Fruit fly (Drosophila melanogaster): ENCODE results near the gene CG33645.

CG33645 gene

dm6 chr2L:13548786-13549780 is 16.5 kb downstream of the CG33645 start, which contains the start of gene B4 (continued):
- TF ChIP-seq Drgx (GFP tag; IDR thresholded peaks at IDR 0.05) (peak; percentile 66), Gsc (GFP tag; IDR thresholded peaks at IDR 0.05) (no peak), CG4360 (GFP tag; IDR thresholded peaks at IDR 0.05) (peak; percentile 46; the same call in 1 of the 2 replicates), ftz-f1 (GFP tag; optimal IDR thresholded peaks at IDR 0.05) (peak; percentile 61), Dek (tag; optimal IDR thresholded peaks at IDR 0.05) (no peak), tio (GFP tag; optimal IDR thresholded peaks at IDR 0.05) (no peak), Hmr (GFP tag; optimal IDR thresholded peaks at IDR 0.05) (peak; percentile 65), CG12155 (GFP tag; optimal IDR thresholded peaks at IDR 0.05) (no peak), exex (tag; optimal IDR thresholded peaks at IDR 0.05) (peak; percentile 4), CG4730 (GFP tag; IDR thresholded peaks at IDR 0.05) (no peak), CG13424 (tag; optimal IDR thresholded peaks at IDR 0.05) (no peak), CG17829 (tag; optimal IDR thresholded peaks at IDR 0.05) (no peak), B-H2 (GFP tag; optimal IDR thresholded peaks at IDR 0.05) (peak; percentile 72), gem (tag; optimal IDR thresholded peaks at IDR 0.05) (no peak), crp (GFP tag; optimal IDR thresholded peaks at IDR 0.05) (peak in 1 of 2 experiments; percentile 72), CG8924 (tag; optimal IDR thresholded peaks at IDR 0.05) (peak; percentile 53), Gug (GFP tag; IDR thresholded peaks at IDR 0.05) (peak; percentile 27; the same call in 1 of the 4 replicates), slou (GFP tag; optimal IDR thresholded peaks at IDR 0.05) (peak; percentile 14), NFAT (GFP tag; IDR thresholded peaks at IDR 0.05) (peak; percentile 74; the same call in 1 of the 2 replicates), CG14014 (GFP tag; IDR thresholded peaks at IDR 0.05) (peak; percentile 37; the same call in 1 of the 2 replicates), Dad (GFP tag; optimal IDR thresholded peaks at IDR 0.05) (peak; percentile 42), CG8290 (GFP tag; optimal IDR thresholded peaks at IDR 0.05) (no peak), CG8290 (tag; optimal IDR thresholded peaks at IDR 0.05) (peak in 1 of 2 experiments; percentile 87), CG15011 (GFP tag; optimal IDR thresholded peaks at IDR 0.05) (no peak), CG12071 (GFP tag; optimal IDR thresholded peaks at IDR 0.05) (peak; percentile 72), CG9797 (GFP tag; optimal IDR thresholded peaks at IDR 0.05) (peak; percentile 68), fu2 (GFP tag; optimal IDR thresholded peaks at IDR 0.05) (no peak), cas (GFP tag; IDR thresholded peaks at IDR 0.05) (no peak), CG11247 (GFP tag; IDR thresholded peaks at IDR 0.05) (no peak), ase (GFP tag; IDR thresholded peaks at IDR 0.05) (no peak), twi (tag; optimal IDR thresholded peaks at IDR 0.05) (no peak), tap (tag; optimal IDR thresholded peaks at IDR 0.05) (peak; percentile 27), CG16815 (GFP tag; optimal IDR thresholded peaks at IDR 0.05) (no peak), dm (GFP tag; optimal IDR thresholded peaks at IDR 0.05) (peak; percentile 70), Ravus (GFP tag; IDR thresholded peaks at IDR 0.05) (no peak), Med (GFP tag) (peak; percentile 95), Side (GFP tag; optimal IDR thresholded peaks at IDR 0.05) (peak; percentile 66), insv (GFP tag; optimal IDR thresholded peaks at IDR 0.05) (no peak), CG6683 (GFP tag; optimal IDR thresholded peaks at IDR 0.05) (no peak), gsb-n (tag; optimal IDR thresholded peaks at IDR 0.05) (peak; percentile 6), Lpt (GFP tag; optimal IDR thresholded peaks at IDR 0.05) (no peak), odd (GFP tag; optimal IDR thresholded peaks at IDR 0.05) (peak; percentile 67), Sry-δ (GFP tag; optimal IDR thresholded peaks at IDR 0.05) (peak; percentile 20), usp (GFP tag; optimal IDR thresholded peaks at IDR 0.05) (no peak), Sox100B (GFP tag; optimal IDR thresholded peaks at IDR 0.05) (no peak), ci (GFP tag; IDR thresholded peaks at IDR 0.05) (peak; percentile 71; the same call in 2 of the 3 replicates), CG3838 (GFP tag; optimal IDR thresholded peaks at IDR 0.05) (peak; percentile 23), Rfx (GFP tag; IDR thresholded peaks at IDR 0.05) (peak; percentile 59; the same call in 1 of the 2 replicates), CG4617 (GFP tag; optimal IDR thresholded peaks at IDR 0.05; ENCODE audit: borderline replicate concordance) (no peak)
